Worm (Caenorhabditis elegans) whole organism, L3 larva: ENCODE data around the gene pde-12.

Experiments
- R02D3.7 ChIP-seq: fragments of 150-350 bp; optimal IDR thresholded peaks from 2 replicates; lab custom pipeline; 2014; ENCODE audit warnings: missing biosample characterization, missing genetic modification characterization
- aly-2 ChIP-seq: fragments of 150-350 bp; optimal IDR thresholded peaks from 2 replicates; lab custom pipeline; 2014; ENCODE audit warnings: missing biosample characterization, missing genetic modification characterization
- ama-1 ChIP-seq: fragments of 150-350 bp; optimal IDR thresholded peaks from 2 replicates; lab custom pipeline; 2018
- ceh-82 ChIP-seq: fragments of 150-350 bp; optimal IDR thresholded peaks from 2 replicates; lab custom pipeline; 2014; ENCODE audit warnings: missing biosample characterization, missing genetic modification characterization
- ceh-9 ChIP-seq: sonication (generic microtip); optimal IDR thresholded peaks from 2 replicates; lab custom pipeline; 2018; ENCODE audit warnings: missing biosample characterization, missing genetic modification characterization
- egl-27 ChIP-seq: sonication (generic microtip); optimal IDR thresholded peaks from 4 replicates; lab custom pipeline; 2017; ENCODE audit warnings: missing biosample characterization, missing genetic modification reagents, missing genetic modification characterization
- egl-5 ChIP-seq: fragments of 150-350 bp; optimal IDR thresholded peaks from 2 replicates; lab custom pipeline; 2017; ENCODE audit warnings: missing biosample characterization, missing genetic modification reagents, missing genetic modification characterization, inconsistent platforms
- elt-1 ChIP-seq: fragments of 150-350 bp; optimal IDR thresholded peaks from 2 replicates; lab custom pipeline; 2014; ENCODE audit warnings: missing biosample characterization, missing genetic modification characterization
- elt-2 ChIP-seq: sonication (generic microtip); optimal IDR thresholded peaks from 2 replicates; lab custom pipeline; 2016; ENCODE audit warnings: missing genetic modification reagents, mild to moderate bottlenecking, missing genetic modification characterization, missing compliant biosample characterization
- elt-3 ChIP-seq, 3 experiments: fragments of 150-350 bp in 1 of 3; sonication (generic microtip) in 2 of 3; optimal IDR thresholded peaks; 2 replicates in 2 of 3; 4 replicates in 1 of 3; lab custom pipeline; 2014 to 2017; ENCODE audit warnings: missing biosample characterization in 3 of 3, missing genetic modification characterization in 3 of 3
- eor-1 ChIP-seq, 2 experiments: fragments of 150-350 bp; optimal IDR thresholded peaks; 2 replicates each; lab custom pipeline; 2014 to 2018; ENCODE audit warnings: missing biosample characterization in 2 of 2, missing genetic modification characterization in 2 of 2
- fkh-10 ChIP-seq: sonication (generic microtip); optimal IDR thresholded peaks from 2 replicates; lab custom pipeline; 2017; ENCODE audit warnings: missing biosample characterization, missing genetic modification reagents, missing genetic modification characterization
- fkh-2 ChIP-seq: fragments of 150-350 bp; optimal IDR thresholded peaks from 2 replicates; lab custom pipeline; 2014; ENCODE audit warnings: missing biosample characterization, missing genetic modification reagents, missing genetic modification characterization
- hmg-11 ChIP-seq: sonication (generic microtip); optimal IDR thresholded peaks from 2 replicates; lab custom pipeline; 2016; ENCODE audit warnings: missing genetic modification characterization, missing compliant biosample characterization
- jun-1 ChIP-seq: fragments of 150-350 bp; optimal IDR thresholded peaks from 2 replicates; lab custom pipeline; 2014; ENCODE audit warnings: missing biosample characterization, missing genetic modification reagents, missing genetic modification characterization
- lin-15B ChIP-seq: fragments of 150-350 bp; optimal IDR thresholded peaks from 2 replicates; lab custom pipeline; 2014; ENCODE audit warnings: missing biosample characterization, missing genetic modification characterization
- lin-39 ChIP-seq: fragments of 150-350 bp; optimal IDR thresholded peaks from 2 replicates; lab custom pipeline; 2018; ENCODE audit warnings: missing biosample characterization, missing genetic modification reagents, missing genetic modification characterization
- mdl-1 ChIP-seq: fragments of 150-350 bp; optimal IDR thresholded peaks from 2 replicates; lab custom pipeline; 2014; ENCODE audit warnings: missing biosample characterization, missing genetic modification characterization
- mml-1 ChIP-seq: fragments of 150-350 bp; sonication (generic microtip); optimal IDR thresholded peaks from 3 replicates; lab custom pipeline; 2014; ENCODE audit warnings: missing biosample characterization, missing genetic modification characterization
- nfya-1 ChIP-seq: sonication (generic microtip); optimal IDR thresholded peaks from 2 replicates; lab custom pipeline; 2017; ENCODE audit warnings: missing genetic modification characterization, mild to moderate bottlenecking, missing compliant biosample characterization, antibody characterized with exemption, moderate library complexity; ENCODE audit not compliant: insufficient read depth
- nhr-12 ChIP-seq: fragments of 150-350 bp; optimal IDR thresholded peaks from 2 replicates; lab custom pipeline; 2014; ENCODE audit warnings: missing biosample characterization, missing genetic modification characterization
- nhr-23 ChIP-seq: fragments of 150-350 bp; optimal IDR thresholded peaks from 2 replicates; lab custom pipeline; 2014; ENCODE audit warnings: missing biosample characterization, missing genetic modification reagents, missing genetic modification characterization
- nhr-237 ChIP-seq: fragments of 150-350 bp; optimal IDR thresholded peaks from 2 replicates; lab custom pipeline; 2014; ENCODE audit warnings: missing biosample characterization, missing genetic modification characterization
- nhr-25 ChIP-seq: sonication (generic microtip); optimal IDR thresholded peaks from 2 replicates; lab custom pipeline; 2017; ENCODE audit warnings: missing biosample characterization, missing genetic modification characterization
- nhr-43 ChIP-seq: sonication (generic microtip); optimal IDR thresholded peaks from 2 replicates; lab custom pipeline; 2016; ENCODE audit warnings: mild to moderate bottlenecking, missing genetic modification characterization, missing compliant biosample characterization; ENCODE audit not compliant: poor library complexity, severe bottlenecking
- pha-4 ChIP-seq: fragments of 150-350 bp; optimal IDR thresholded peaks from 2 replicates; lab custom pipeline; 2014; ENCODE audit warnings: missing biosample characterization, missing genetic modification reagents, missing genetic modification characterization
- pqm-1 ChIP-seq: fragments of 150-350 bp; optimal IDR thresholded peaks from 2 replicates; lab custom pipeline; 2017; ENCODE audit warnings: missing biosample characterization, missing genetic modification characterization, inconsistent platforms
- sea-2 ChIP-seq: fragments of 150-350 bp; sonication (generic microtip); optimal IDR thresholded peaks from 4 replicates; lab custom pipeline; 2014; ENCODE audit warnings: missing biosample characterization, missing genetic modification reagents, missing genetic modification characterization
- skn-1 ChIP-seq: fragments of 150-350 bp; optimal IDR thresholded peaks from 2 replicates; lab custom pipeline; 2014; ENCODE audit warnings: missing biosample characterization, missing genetic modification characterization
- snpc-4 ChIP-seq: fragments of 150-350 bp; optimal IDR thresholded peaks from 2 replicates; lab custom pipeline; 2014; ENCODE audit warnings: missing biosample characterization, missing genetic modification characterization
- tbx-2 ChIP-seq: sonication (generic microtip); optimal IDR thresholded peaks from 2 replicates; lab custom pipeline; 2016; ENCODE audit warnings: mild to moderate bottlenecking, missing genetic modification characterization, missing compliant biosample characterization
- unc-39 ChIP-seq: sonication (generic microtip); optimal IDR thresholded peaks from 4 replicates; lab custom pipeline; 2017; ENCODE audit warnings: missing biosample characterization, missing genetic modification characterization
- unc-62 ChIP-seq: fragments of 150-350 bp; sonication (generic microtip); optimal IDR thresholded peaks from 4 replicates; lab custom pipeline; 2014; ENCODE audit warnings: missing biosample characterization, missing genetic modification reagents, missing genetic modification characterization
- zag-1 ChIP-seq: fragments of 150-350 bp; optimal IDR thresholded peaks from 2 replicates; lab custom pipeline; 2014; ENCODE audit warnings: missing biosample characterization, missing genetic modification characterization
- ztf-11 ChIP-seq: fragments of 150-350 bp; optimal IDR thresholded peaks from 2 replicates; lab custom pipeline; 2014; ENCODE audit warnings: missing biosample characterization, missing genetic modification characterization
- ztf-4 ChIP-seq: fragments of 150-350 bp; optimal IDR thresholded peaks from 2 replicates; lab custom pipeline; 2014; ENCODE audit warnings: missing biosample characterization, missing genetic modification characterization

Gene pde-12

DNA sequence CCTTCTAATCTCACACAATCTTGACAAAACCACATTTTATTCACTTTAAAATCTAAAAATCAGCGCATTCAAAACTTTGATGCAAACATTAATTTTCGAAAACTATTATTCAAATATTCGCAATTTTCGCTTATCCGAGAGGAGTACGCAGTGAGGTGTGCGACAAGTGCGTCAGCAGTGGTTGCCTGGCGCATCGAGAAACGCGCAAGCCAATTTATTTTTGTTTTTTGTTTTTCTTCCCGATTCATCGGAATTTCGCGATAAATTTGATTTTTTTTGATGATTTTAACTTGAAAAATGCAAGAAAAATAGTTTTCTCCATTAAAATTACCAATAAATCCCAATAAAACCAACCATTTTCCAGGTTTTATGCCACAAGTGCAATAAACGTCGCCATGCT is 4.0 kb upstream of the pde-12 start, which contains the start of the genes fbxb-85 and hex-3 (continued):
- peak; percentile 89 for TF ChIP-seq tbx-2 (tag; lab: Kevin White, UChicago)

DNA sequence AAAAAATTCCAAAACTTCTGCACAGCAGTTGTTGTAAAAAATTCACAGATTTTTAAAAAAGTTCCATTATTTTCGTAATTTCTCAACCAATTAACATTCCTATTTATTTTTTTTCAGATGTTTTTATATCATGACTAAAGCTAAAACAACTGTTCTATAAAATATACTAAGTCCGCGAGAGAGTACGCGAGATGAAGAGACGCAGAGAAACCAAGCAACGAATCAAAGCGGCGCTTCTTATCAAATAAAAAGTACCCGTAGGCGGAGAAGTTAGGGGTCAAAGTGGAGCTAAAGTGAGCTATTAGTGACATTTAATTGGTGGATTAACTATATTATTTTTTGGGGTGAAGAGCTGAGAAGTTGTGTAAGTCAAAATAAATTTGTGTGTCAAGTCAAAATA is 12.2 kb downstream of the pde-12 start, which contains the start of gene sbsp-1:
sbsp-1 (plus strand) TSS at position 301 of the 400 bp plus-strand sequence.
- no peak for TF ChIP-seq mdl-1 (tag; lab: Kevin White, UChicago)
- TF ChIP-seq, all 47 proteins: peak for 0

DNA sequence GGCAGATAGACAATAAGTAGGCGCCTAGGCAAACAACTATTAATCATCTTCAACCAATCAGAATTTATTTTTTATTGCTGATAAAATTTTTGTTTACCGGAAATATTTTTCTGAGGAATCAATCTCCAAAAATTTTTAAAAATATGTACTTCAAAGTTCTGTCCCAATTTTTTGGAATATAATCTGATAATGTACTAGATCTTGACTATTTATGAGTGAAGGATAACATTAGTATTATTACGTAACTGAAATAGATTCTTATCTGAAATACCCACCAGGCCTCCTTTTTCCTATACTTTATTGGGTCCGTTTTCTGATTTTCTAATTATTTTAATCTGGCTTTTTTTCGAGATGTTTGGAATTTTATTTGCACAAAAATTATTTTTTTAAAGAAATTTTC is 13.3 kb downstream of the pde-12 start:
- TF ChIP-seq ztf-4 (no peak), nhr-23 (tag; lab: Kevin White, UChicago) (no peak), hmg-11 (tag; lab: Kevin White, UChicago) (no peak), egl-27 (tag; lab: Kevin White, UChicago) (no peak), ceh-82 (tag; lab: Kevin White, UChicago) (no peak), mml-1 (no peak)

DNA sequence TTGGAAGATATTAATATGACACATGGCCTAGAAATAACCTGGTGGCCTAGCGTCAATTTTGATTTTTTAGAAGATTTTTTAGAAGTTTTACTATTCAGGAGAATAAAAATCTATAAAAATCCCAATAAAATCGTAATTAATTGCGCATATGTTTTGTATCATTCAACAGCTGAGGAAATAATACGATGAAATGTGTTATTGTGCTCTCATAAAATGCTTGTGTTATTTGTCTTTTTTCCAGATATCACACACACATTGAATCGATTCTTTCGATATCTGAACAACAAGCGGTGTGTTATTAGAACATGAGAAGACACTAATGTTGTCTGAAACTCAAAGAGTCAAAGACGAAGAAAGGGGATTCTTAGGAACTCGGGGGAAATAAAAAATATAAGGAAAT is 19.7 kb downstream of the pde-12 start:
- TF ChIP-seq mdl-1 (tag; lab: Kevin White, UChicago) (no peak), zag-1 (tag; lab: Kevin White, UChicago) (no peak)

DNA sequence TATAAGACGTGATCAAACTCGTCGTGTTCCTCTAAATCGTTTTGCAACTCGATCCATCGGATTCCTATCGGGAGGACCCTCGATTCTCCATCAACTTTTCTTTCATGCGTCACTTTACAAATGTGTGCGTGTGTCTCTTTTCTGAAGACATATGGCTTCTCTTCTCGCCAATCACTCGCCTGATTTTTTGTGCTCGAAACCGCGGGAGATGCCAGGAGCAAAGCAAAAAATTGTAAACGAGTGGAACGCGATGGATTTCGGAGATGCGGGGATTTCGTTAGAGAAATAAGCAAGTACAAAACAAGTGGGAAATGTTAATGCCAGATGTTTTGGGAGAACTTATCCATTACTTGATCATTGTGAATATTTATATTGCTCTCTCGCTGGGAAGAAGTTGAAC is 20.6 kb downstream of the pde-12 start:
- no peak for TF ChIP-seq eor-1 (tag; optimal IDR thresholded peaks at IDR 0.05; lab: Kevin White, UChicago)
- peak; percentile 4 for TF ChIP-seq egl-5

DNA sequence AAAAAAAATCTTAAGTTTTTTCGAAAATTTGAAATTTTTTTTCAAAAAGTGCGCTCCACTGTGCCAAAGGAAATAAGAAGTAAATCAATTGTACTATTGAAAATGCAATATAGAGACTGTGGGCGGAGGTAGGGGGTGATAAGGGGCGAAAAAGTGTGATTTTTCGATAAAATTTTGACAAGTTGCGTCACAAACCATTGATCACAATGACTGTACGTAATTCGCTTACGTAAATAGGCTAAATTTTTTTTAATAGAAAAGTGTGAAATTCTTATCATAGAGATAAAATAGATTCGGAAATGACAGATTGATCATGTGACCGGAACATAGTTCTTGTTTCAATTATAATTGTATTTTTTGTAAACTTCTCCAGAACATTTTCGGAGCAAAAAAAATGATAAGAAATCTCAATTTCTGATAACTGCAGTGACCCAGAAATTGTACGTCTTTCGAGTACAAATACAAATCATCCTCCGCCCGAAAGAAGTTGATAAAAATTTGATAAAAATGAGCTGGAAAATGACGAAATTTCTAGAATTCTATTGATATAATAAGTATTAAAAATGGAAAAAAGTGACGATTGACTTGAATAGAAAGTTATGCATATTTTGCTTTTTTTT is 22.2 kb downstream of the pde-12 start:
- no peak for TF ChIP-seq fkh-10 (GFP tag; lab: Kevin White, UChicago)
- TF ChIP-seq nhr-12 (tag; lab: Kevin White, UChicago), result no peak
- peak; percentile 47 for TF ChIP-seq jun-1 (tag; lab: Kevin White, UChicago)
- TF ChIP-seq elt-2 (tag; lab: Kevin White, UChicago), result peak; percentile 98
- peak; percentile 81 for TF ChIP-seq pqm-1 (tag; lab: Kevin White, UChicago)
- peak; percentile 34 for TF ChIP-seq pha-4 (tag; lab: Kevin White, UChicago)
- no peak for TF ChIP-seq skn-1 (tag; lab: Kevin White, UChicago)
- TF ChIP-seq, all 47 proteins: peak for 4

- TF ChIP-seq nhr-25 (tag; lab: Kevin White, UChicago) (no peak), pha-4 (tag; lab: Kevin White, UChicago) (peak; percentile 14), elt-2 (tag; lab: Kevin White, UChicago) (peak; percentile 67), pqm-1 (tag; lab: Kevin White, UChicago) (peak; percentile 68), zag-1 (tag; lab: Kevin White, UChicago) (no peak)
Observed at ce11 chrIII:10820592-10821242, 24.1 kb downstream of the pde-12 start.

DNA sequence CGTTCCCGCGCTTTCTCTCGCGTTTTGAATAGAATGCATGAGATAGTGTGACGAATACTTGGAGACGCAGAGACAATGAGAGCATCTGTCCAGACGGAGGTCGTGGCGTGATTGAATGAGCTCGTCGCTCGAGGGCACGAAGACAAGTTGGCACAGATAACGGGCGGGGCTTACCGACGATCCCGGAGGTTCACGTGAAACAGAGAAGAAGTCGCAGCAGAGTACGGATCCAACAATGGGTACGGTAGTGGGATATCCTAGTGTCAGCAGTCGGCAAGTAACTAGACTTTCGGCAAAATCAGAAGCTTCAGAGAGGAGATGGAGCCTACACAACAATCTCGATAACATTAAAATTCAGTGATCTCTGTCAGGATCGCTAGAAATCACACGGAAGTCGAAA is 25.0 kb downstream of the pde-12 start:
- no peak for TF ChIP-seq unc-62 (GFP tag; lab: Kevin White, UChicago)
- no peak for TF ChIP-seq unc-39 (tag; lab: Kevin White, UChicago)
- TF ChIP-seq fkh-2 (tag; lab: Kevin White, UChicago), result no peak
- TF ChIP-seq elt-1 (tag; lab: Kevin White, UChicago), result no peak
- no peak for TF ChIP-seq ceh-82 (tag; lab: Kevin White, UChicago)
- TF ChIP-seq nfya-1 (tag; lab: Kevin White, UChicago), result peak; percentile 57
- no peak for TF ChIP-seq nhr-12 (tag; lab: Kevin White, UChicago)
- TF ChIP-seq nhr-237 (tag; lab: Kevin White, UChicago), result no peak
- TF ChIP-seq aly-2 (tag; lab: Kevin White, UChicago), result no peak
- TF ChIP-seq elt-3 (tag; optimal IDR thresholded peaks at IDR 0.05; lab: Kevin White, UChicago), result no peak
- TF ChIP-seq mdl-1 (tag; lab: Kevin White, UChicago), result no peak
- peak; percentile 29 for TF ChIP-seq lin-39 (tag; lab: Kevin White, UChicago)
- peak; percentile 7 for TF ChIP-seq ama-1 (lab: Kevin White, UChicago)
- no peak for TF ChIP-seq sea-2
- no peak for TF ChIP-seq pqm-1 (tag; lab: Kevin White, UChicago)
- no peak for TF ChIP-seq mml-1
- no peak for TF ChIP-seq ceh-9 (tag; lab: Kevin White, UChicago)
- TF ChIP-seq zag-1 (tag; lab: Kevin White, UChicago), result no peak
- TF ChIP-seq lin-15B, result no peak
- no peak for TF ChIP-seq snpc-4 (tag; lab: Kevin White, UChicago)
- no peak for TF ChIP-seq R02D3.7 (tag; lab: Kevin White, UChicago)
- TF ChIP-seq ztf-11 (tag; lab: Kevin White, UChicago), result no peak
- TF ChIP-seq egl-5, result peak; percentile 5
- TF ChIP-seq egl-27 (tag; lab: Kevin White, UChicago), result no peak
- no peak for TF ChIP-seq nhr-43 (tag; lab: Kevin White, UChicago)
